Worm (Caenorhabditis elegans): Measurements from ENCODE around the gene srh-194.
"Not testable (repeated sequence)": the region's sequence is repeated elsewhere in the genome, so short reads cannot be mapped to it uniquely, and the experiment has no call there.

DNA sequence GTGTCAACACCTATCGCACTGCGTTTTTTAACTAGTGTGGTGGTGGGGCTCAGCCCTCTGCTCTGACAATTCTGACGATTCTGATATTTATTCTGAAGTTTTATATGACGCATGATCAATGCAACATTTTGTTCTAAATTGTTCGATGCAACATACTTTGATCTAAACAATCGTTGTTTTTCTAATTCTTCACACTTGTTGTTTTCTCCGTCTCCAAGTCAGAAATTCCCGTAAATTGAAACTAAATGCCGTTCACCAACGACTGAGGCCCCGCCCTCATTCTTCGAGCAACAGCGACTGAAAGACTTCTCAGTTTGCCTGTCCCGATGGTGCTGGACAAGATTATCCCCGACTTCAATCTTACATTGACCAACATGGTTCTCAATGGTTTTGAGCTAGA is 8.6 kb downstream of the srh-194 start, which contains the start of gene srt-19:
- not testable (repeated sequence) for TF ChIP-seq ztf-22 (GFP tag; optimal IDR thresholded peaks at IDR 0.05); ceh-79 (tag; optimal IDR thresholded peaks at IDR 0.05); ztf-18 (tag; optimal IDR thresholded peaks at IDR 0.05); B0261.1 (tag; optimal IDR thresholded peaks at IDR 0.05); cebp-2 (GFP tag; IDR thresholded peaks at IDR 0.05); lin-35 (GFP tag; optimal IDR thresholded peaks at IDR 0.05); ZK185.1 (tag; optimal IDR thresholded peaks at IDR 0.05; ENCODE audit: poor library complexity, severe bottlenecking); Y53F4B.3 (GFP tag; IDR thresholded peaks at IDR 0.05); lir-1 (GFP tag; conservative IDR thresholded peaks at IDR 0.05); ama-1 (optimal IDR thresholded peaks at IDR 0.05); ama-1 (GFP tag; optimal IDR thresholded peaks at IDR 0.05); unc-62 (GFP tag; optimal IDR thresholded peaks at IDR 0.05)
